Worm (Caenorhabditis elegans): ENCODE results near the gene M163.5.

ce11 chrX:14517842-14518241 lies 44.0 kb downstream of the M163.5 start:
- no peak for TF ChIP-seq sem-2 (GFP tag; optimal IDR thresholded peaks at IDR 0.05)
- no peak for TF ChIP-seq nhr-28 (tag; optimal IDR thresholded peaks at IDR 0.05)
- no peak for TF ChIP-seq ztf-11 (tag; optimal IDR thresholded peaks at IDR 0.05)
- no peak for TF ChIP-seq elt-3 (tag; optimal IDR thresholded peaks at IDR 0.05)
- no peak for TF ChIP-seq hlh-1 (tag; optimal IDR thresholded peaks at IDR 0.05)
- TF ChIP-seq ham-2 (GFP tag; optimal IDR thresholded peaks at IDR 0.05) = no peak
- TF ChIP-seq mep-1 (tag; optimal IDR thresholded peaks at IDR 0.05) = no peak
- no peak for TF ChIP-seq nhr-76 (tag; optimal IDR thresholded peaks at IDR 0.05)
- TF ChIP-seq unc-39 (tag; optimal IDR thresholded peaks at IDR 0.05) = no peak
- TF ChIP-seq snpc-4 (tag; optimal IDR thresholded peaks at IDR 0.05) = no peak
- no peak for TF ChIP-seq blmp-1 (tag; optimal IDR thresholded peaks at IDR 0.05)
- no peak for TF ChIP-seq M03D4.4 (tag; optimal IDR thresholded peaks at IDR 0.05)
- TF ChIP-seq unc-62 (GFP tag; optimal IDR thresholded peaks at IDR 0.05) = no peak
- no peak for TF ChIP-seq pha-4 (tag; optimal IDR thresholded peaks at IDR 0.05)
